Fruit fly (Drosophila melanogaster) whole organism, embryonic: ENCODE measurements around the gene CG32117.
A peak's percentile ranks its signal among the peaks of the same experiment; 100 is the strongest.

Experiments
- Adf1 ChIP-seq: fragments of 200-800 bp; sonication (Bioruptor generic); IDR thresholded peaks from 2 replicates; pipeline ENCODE4 v1.3.6; 2022; ENCODE audit warnings: missing biosample characterization, missing genetic modification characterization
- Awh ChIP-seq: fragments of 200-800 bp; sonication (Bioruptor generic); IDR thresholded peaks from 2 replicates; pipeline ENCODE4, ENCODE4 v1.3.6; 2022; ENCODE audit warnings: missing biosample characterization, missing genetic modification characterization
- B-H1 ChIP-seq: fragments of 200-800 bp; sonication (Bioruptor generic); IDR thresholded peaks from 3 replicates; pipeline ENCODE4 v1.3.6; 2022; ENCODE audit warnings: missing biosample characterization, missing genetic modification characterization
- BtbVII ChIP-seq: fragments of 200-800 bp; sonication (Bioruptor generic); optimal IDR thresholded peaks from 3 replicates; lab custom pipeline; 2017; ENCODE audit warnings: missing biosample characterization, mild to moderate bottlenecking, missing genetic modification characterization
- Bteb2 ChIP-seq: fragments of 200-800 bp; sonication (Bioruptor generic); optimal IDR thresholded peaks from 2 replicates; lab custom pipeline; 2016; ENCODE audit warnings: missing biosample characterization, missing genetic modification characterization
- CG10209 ChIP-seq: fragments of 200-800 bp; sonication (Bioruptor generic); optimal IDR thresholded peaks from 3 replicates; lab custom pipeline; 2017; ENCODE audit warnings: missing biosample characterization, mild to moderate bottlenecking, missing genetic modification characterization, missing genetic modification reagents
- CG10274 ChIP-seq: fragments of 200-800 bp; sonication (Bioruptor generic); optimal IDR thresholded peaks from 3 replicates; lab custom pipeline; 2017; ENCODE audit warnings: missing biosample characterization, mild to moderate bottlenecking, missing genetic modification characterization
- CG10979 ChIP-seq: fragments of 200-800 bp; sonication (Bioruptor generic); optimal IDR thresholded peaks from 2 replicates; lab custom pipeline; 2018; ENCODE audit warnings: missing biosample characterization, mild to moderate bottlenecking, missing genetic modification characterization, moderate library complexity
- CG11696 ChIP-seq: fragments of 200-800 bp; sonication (Bioruptor generic); IDR thresholded peaks from 2 replicates; pipeline ENCODE4 v1.3.6; 2022; ENCODE audit warnings: missing biosample characterization, missing genetic modification characterization
- CG12071 ChIP-seq: fragments of 200-800 bp; sonication (Bioruptor generic); optimal IDR thresholded peaks from 3 replicates; lab custom pipeline; 2018; ENCODE audit warnings: missing biosample characterization, mild to moderate bottlenecking, missing genetic modification characterization
- CG13287 ChIP-seq: fragments of 200-800 bp; sonication (Bioruptor generic); IDR thresholded peaks from 2 replicates; pipeline ENCODE4 v1.3.6; 2022; ENCODE audit warnings: missing biosample characterization, missing genetic modification characterization; ENCODE audit not compliant: partially characterized antibody
- CG13894 ChIP-seq: fragments of 200-800 bp; sonication (Bioruptor generic); optimal IDR thresholded peaks from 3 replicates; lab custom pipeline; 2018; ENCODE audit warnings: missing biosample characterization, mild to moderate bottlenecking, missing genetic modification characterization, moderate library complexity
- CG15514 ChIP-seq: fragments of 200-800 bp; sonication (Bioruptor generic); optimal IDR thresholded peaks from 3 replicates; lab custom pipeline; 2017; ENCODE audit warnings: missing biosample characterization, missing genetic modification characterization, mild to moderate bottlenecking, moderate library complexity, missing genetic modification reagents
- CG15696 ChIP-seq: fragments of 200-800 bp; sonication (Bioruptor generic); optimal IDR thresholded peaks from 2 replicates; lab custom pipeline; 2019; ENCODE audit warnings: missing biosample characterization, mild to moderate bottlenecking, missing genetic modification characterization, moderate library complexity
- CG2199 ChIP-seq: fragments of 200-800 bp; sonication (Bioruptor generic); IDR thresholded peaks from 3 replicates; pipeline ENCODE4 v1.3.6; 2022; ENCODE audit warnings: missing biosample characterization, missing genetic modification characterization
- CG2678 ChIP-seq: fragments of 200-800 bp; sonication (Bioruptor generic); optimal IDR thresholded peaks from 3 replicates; lab custom pipeline; 2019; ENCODE audit warnings: missing biosample characterization, mild to moderate bottlenecking, missing genetic modification characterization, moderate library complexity
- CG30431 ChIP-seq: fragments of 200-800 bp; sonication (Bioruptor generic); optimal IDR thresholded peaks from 2 replicates; lab custom pipeline; 2017; ENCODE audit warnings: missing biosample characterization, missing genetic modification characterization
- CG31365 ChIP-seq: fragments of 200-800 bp; sonication (Bioruptor generic); optimal IDR thresholded peaks from 2 replicates; lab custom pipeline; 2018; ENCODE audit warnings: missing biosample characterization, mild to moderate bottlenecking, missing genetic modification characterization
- CG3281 ChIP-seq: fragments of 200-800 bp; sonication (Bioruptor generic); optimal IDR thresholded peaks from 3 replicates; lab custom pipeline; 2017; ENCODE audit warnings: missing biosample characterization, mild to moderate bottlenecking, missing genetic modification characterization
- CG34376 ChIP-seq: fragments of 200-800 bp; sonication (Bioruptor generic); optimal IDR thresholded peaks from 2 replicates; lab custom pipeline; 2018; ENCODE audit warnings: missing biosample characterization, mild to moderate bottlenecking, missing genetic modification characterization
- CG4282 ChIP-seq: fragments of 200-800 bp; sonication (Bioruptor generic); optimal IDR thresholded peaks from 2 replicates; lab custom pipeline; 2016; ENCODE audit warnings: missing biosample characterization, missing genetic modification characterization
- CG4730 ChIP-seq: fragments of 200-800 bp; sonication (Bioruptor generic); IDR thresholded peaks from 2 replicates; pipeline ENCODE4 v1.3.6; 2022; ENCODE audit warnings: missing biosample characterization, missing genetic modification characterization
- CG6813 ChIP-seq: fragments of 200-800 bp; sonication (Bioruptor generic); optimal IDR thresholded peaks from 2 replicates; lab custom pipeline; 2017; ENCODE audit warnings: missing biosample characterization, missing genetic modification characterization, mild to moderate bottlenecking, moderate library complexity, missing genetic modification reagents
- CG7987 ChIP-seq: fragments of 200-800 bp; sonication (Bioruptor generic); optimal IDR thresholded peaks from 2 replicates; lab custom pipeline; 2018; ENCODE audit warnings: missing biosample characterization, mild to moderate bottlenecking, missing genetic modification characterization, moderate library complexity
- CG8359 ChIP-seq: fragments of 200-800 bp; sonication (Bioruptor generic); optimal IDR thresholded peaks from 2 replicates; lab custom pipeline; 2017; ENCODE audit warnings: missing biosample characterization, mild to moderate bottlenecking, missing genetic modification characterization, borderline replicate concordance
- Eip74EF ChIP-seq, 2 experiments: fragments of 200-800 bp in 1 of 2; fragments of >200 bp in 1 of 2; sonication (Bioruptor generic) in 1 of 2; optimal IDR thresholded peaks; 2 replicates each; lab custom pipeline; 2017 to 2019; ENCODE audit warnings: missing biosample characterization in 2 of 2, missing genetic modification characterization in 2 of 2, mild to moderate bottlenecking in 1 of 2, moderate library complexity in 1 of 2
- Gsc ChIP-seq: fragments of 200-800 bp; sonication (Bioruptor generic); IDR thresholded peaks from 2 replicates; pipeline ENCODE4 v1.3.6; 2022; ENCODE audit warnings: missing biosample characterization, missing genetic modification characterization
- H2.0 ChIP-seq: fragments of 200-800 bp; sonication (Bioruptor generic); IDR thresholded peaks from 2 replicates; pipeline ENCODE4 v1.3.6; 2022; ENCODE audit warnings: missing biosample characterization, missing genetic modification characterization
- Hey ChIP-seq: fragments of 200-800 bp; sonication (Bioruptor generic); optimal IDR thresholded peaks from 3 replicates; lab custom pipeline; 2018; ENCODE audit warnings: missing biosample characterization, mild to moderate bottlenecking, missing genetic modification characterization
- HmgZ ChIP-seq: fragments of 200-800 bp; sonication (Bioruptor generic); optimal IDR thresholded peaks from 2 replicates; lab custom pipeline; 2018; ENCODE audit warnings: missing biosample characterization, mild to moderate bottlenecking, missing genetic modification characterization
- Jarid2 ChIP-seq: fragments of 200-800 bp; sonication (Bioruptor generic); optimal IDR thresholded peaks from 3 replicates; lab custom pipeline; 2017; ENCODE audit warnings: mild to moderate bottlenecking, missing biosample characterization, missing genetic modification reagents, missing genetic modification characterization
- Kr ChIP-seq: fragments of 200-800 bp; sonication (Bioruptor generic); optimal IDR thresholded peaks from 2 replicates; lab custom pipeline; 2017; ENCODE audit warnings: missing biosample characterization, mild to moderate bottlenecking, missing genetic modification characterization
- MTF-1 ChIP-seq: fragments of 200-800 bp; sonication (Bioruptor generic); optimal IDR thresholded peaks from 2 replicates; lab custom pipeline; 2018; ENCODE audit warnings: missing biosample characterization, mild to moderate bottlenecking, missing genetic modification characterization, borderline replicate concordance
- Scr ChIP-seq: fragments of 200-800 bp; sonication (Bioruptor generic); IDR thresholded peaks from 2 replicates; pipeline ENCODE4 v1.3.6; 2022; ENCODE audit warnings: missing biosample characterization, missing genetic modification characterization; ENCODE audit not compliant: partially characterized antibody
- Sin3A ChIP-seq: fragments of >200 bp; optimal IDR thresholded peaks from 2 replicates; lab custom pipeline; 2018
- TFAM ChIP-seq: fragments of 200-800 bp; sonication (Bioruptor generic); optimal IDR thresholded peaks from 2 replicates; lab custom pipeline; 2017; ENCODE audit warnings: missing biosample characterization, missing genetic modification characterization, inconsistent platforms
- abd-A ChIP-seq: fragments of 200-800 bp; sonication (Bioruptor generic); optimal IDR thresholded peaks from 3 replicates; lab custom pipeline; 2019; ENCODE audit warnings: missing biosample characterization, mild to moderate bottlenecking, missing genetic modification characterization, moderate library complexity
- br ChIP-seq: fragments of >200 bp; optimal IDR thresholded peaks from 2 replicates; lab custom pipeline; 2017
- caup ChIP-seq: fragments of 200-800 bp; sonication (Bioruptor generic); optimal IDR thresholded peaks from 3 replicates; lab custom pipeline; 2017; ENCODE audit warnings: missing biosample characterization, mild to moderate bottlenecking, missing genetic modification characterization, moderate library complexity; ENCODE audit not compliant: severe bottlenecking
- chinmo ChIP-seq: fragments of 200-800 bp; sonication (Bioruptor generic); IDR thresholded peaks from 4 replicates; pipeline ENCODE4 v1.3.6; 2022; ENCODE audit warnings: missing biosample characterization, missing genetic modification characterization; ENCODE audit not compliant: partially characterized antibody
- danr ChIP-seq: fragments of 200-800 bp; sonication (Bioruptor generic); IDR thresholded peaks from 2 replicates; pipeline ENCODE4 v1.3.6; 2022; ENCODE audit warnings: missing biosample characterization, missing genetic modification characterization
- jigr1 ChIP-seq: fragments of 200-800 bp; sonication (Bioruptor generic); IDR thresholded peaks from 3 replicates; pipeline ENCODE4 v1.3.6; 2022; ENCODE audit warnings: missing biosample characterization, missing genetic modification characterization
- mirr ChIP-seq: fragments of 200-800 bp; sonication (Bioruptor generic); optimal IDR thresholded peaks from 3 replicates; lab custom pipeline; 2018; ENCODE audit warnings: missing biosample characterization, mild to moderate bottlenecking, missing genetic modification characterization
- pros ChIP-seq: fragments of 200-800 bp; sonication (Bioruptor generic); optimal IDR thresholded peaks from 3 replicates; lab custom pipeline; 2019; ENCODE audit warnings: missing biosample characterization, mild to moderate bottlenecking, missing genetic modification characterization, moderate library complexity
- run ChIP-seq: fragments of 200-800 bp; sonication (Bioruptor generic); optimal IDR thresholded peaks from 3 replicates; lab custom pipeline; 2018; ENCODE audit warnings: missing biosample characterization, mild to moderate bottlenecking, missing genetic modification characterization
- salm ChIP-seq: fragments of 200-800 bp; sonication (Bioruptor generic); optimal IDR thresholded peaks from 2 replicates; lab custom pipeline; 2018; ENCODE audit warnings: missing biosample characterization, mild to moderate bottlenecking, missing genetic modification characterization
- schlank ChIP-seq: fragments of 200-800 bp; sonication (Bioruptor generic); optimal IDR thresholded peaks from 2 replicates; lab custom pipeline; 2018; ENCODE audit warnings: missing biosample characterization, mild to moderate bottlenecking, missing genetic modification characterization
- sd ChIP-seq: fragments of 200-800 bp; sonication (Bioruptor generic); optimal IDR thresholded peaks from 3 replicates; lab custom pipeline; 2018; ENCODE audit warnings: missing biosample characterization, mild to moderate bottlenecking, missing genetic modification characterization, moderate library complexity
- tin ChIP-seq: fragments of 200-800 bp; sonication (Bioruptor generic); optimal IDR thresholded peaks from 3 replicates; lab custom pipeline; 2016; ENCODE audit warnings: missing biosample characterization, missing genetic modification characterization

Gene CG32117

dm6 chr3L:12892485-12893173 lies 10.9 kb downstream of the CG32117 start, which contains the start of gene CG14118 (continued):
- TF ChIP-seq mirr (no peak), CG13287 (GFP tag; lab: Robert Waterston, UW) (peak; percentile 23; the same call in 1 of the 2 replicates), H2.0 (GFP tag; lab: Robert Waterston, UW) (no peak), Gsc (GFP tag; lab: Robert Waterston, UW) (no peak), salm (no peak), jigr1 (no peak), br (no peak), Awh (GFP tag; lab: Robert Waterston, UW) (peak; percentile 54; the same call in 1 of the 2 replicates), CG30431 (GFP tag; lab: Kevin White, UChicago) (no peak), CG31365 (tag; lab: Kevin White, UChicago) (no peak), Bteb2 (GFP tag; lab: Kevin White, UChicago) (no peak), Scr (GFP tag; lab: Robert Waterston, UW) (no peak), Sin3A (lab: Kevin White, UChicago) (no peak), CG7987 (GFP tag; lab: Kevin White, UChicago) (no peak), Eip74EF (GFP tag; optimal IDR thresholded peaks at IDR 0.05; lab: Kevin White, UChicago) (no peak), abd-A (tag; lab: Kevin White, UChicago) (no peak), Jarid2 (peak; percentile 36), CG10979 (tag; lab: Kevin White, UChicago) (no peak), CG4730 (GFP tag; lab: Robert Waterston, UW) (no peak), CG2199 (GFP tag; lab: Robert Waterston, UW) (no peak), CG4282 (GFP tag; lab: Kevin White, UChicago) (no peak), danr (GFP tag; lab: Robert Waterston, UW) (no peak), CG10209 (GFP tag; lab: Kevin White, UChicago) (peak; percentile 53), CG15696 (tag; lab: Kevin White, UChicago) (no peak), tin (GFP tag; lab: Kevin White, UChicago) (no peak), B-H1 (GFP tag; lab: Robert Waterston, UW) (no peak), Kr (GFP tag; lab: Kevin White, UChicago) (no peak), Adf1 (no peak), CG3281 (no peak), pros (GFP tag; lab: Kevin White, UChicago) (no peak)

dm6 chr3L:12889353-12889820 lies 14.1 kb downstream of the CG32117 start, which contains the start of gene CG43894:
CG43894 (plus strand) TSS chr3L:12889770.
- no peak for TF ChIP-seq jigr1
- TF ChIP-seq CG15514 (GFP tag; lab: Kevin White, UChicago): peak; percentile 20
- TF ChIP-seq MTF-1 (GFP tag; lab: Kevin White, UChicago): peak; percentile 21
- peak; percentile 33 for TF ChIP-seq caup (GFP tag; lab: Kevin White, UChicago)
- TF ChIP-seq CG10274 (GFP tag; lab: Kevin White, UChicago): no peak
- peak; percentile 40 for TF ChIP-seq BtbVII
- peak; percentile 2 for TF ChIP-seq HmgZ
- TF ChIP-seq Hey (tag; lab: Kevin White, UChicago): peak; percentile 51
- TF ChIP-seq schlank (tag; lab: Kevin White, UChicago): peak; percentile 9
- TF ChIP-seq sd (tag; lab: Kevin White, UChicago): peak; percentile 85
- TF ChIP-seq CG13894 (tag; lab: Kevin White, UChicago): peak; percentile 32
- peak; percentile 80 for TF ChIP-seq CG34376 (GFP tag; lab: Kevin White, UChicago)
- 0 out of 4 replicates have a peak, but pooled peaks have one; percentile 63 for TF ChIP-seq chinmo
- TF ChIP-seq CG2678 (tag; lab: Kevin White, UChicago): peak; percentile 52
- TF ChIP-seq run (tag; lab: Kevin White, UChicago): peak; percentile 13
- TF ChIP-seq CG11696 (GFP tag; lab: Robert Waterston, UW): no peak
- no peak for TF ChIP-seq CG8359 (GFP tag; lab: Kevin White, UChicago)
- TF ChIP-seq TFAM: no peak
- TF ChIP-seq CG12071 (GFP tag; lab: Kevin White, UChicago): peak; percentile 17
- TF ChIP-seq CG6813 (GFP tag; lab: Kevin White, UChicago): peak; percentile 1
